Comparison of ENCODE assay signal across 1 worm cellular context in genomic region chrV:14324502-14325467, ce11.
TF ChIP-seq lines count a peak whose summit lies in the region.

Gene F47B8.4 (minus strand): TSS chrV:14324673.
Gene F47B8.18 (minus strand): TSS chrV:14325464.

TF ChIP-seq in whole organism, L4 larva, 104 proteins besides CTCF, POLR2A, EP300 and RAD21 (continued from another document):
- peak in 1 of 2 experiments; percentile 53 for TF ChIP-seq mdl-1 (tag; optimal IDR thresholded peaks at IDR 0.05; lab: Kevin White, UChicago)
- no peak for TF ChIP-seq egl-43 (GFP tag; IDR thresholded peaks at IDR 0.05; lab: Robert Waterston, UW)
- TF ChIP-seq dpl-1 (GFP tag; optimal IDR thresholded peaks at IDR 0.05; lab: Kevin White, UChicago), result no peak
- peak; percentile 32; the same call in 1 of the 2 replicates for TF ChIP-seq lim-7 (GFP tag; IDR thresholded peaks at IDR 0.05; lab: Robert Waterston, UW)
- peak; percentile 99 for TF ChIP-seq set-16 (GFP tag; IDR thresholded peaks at IDR 0.05; lab: Robert Waterston, UW)
- TF ChIP-seq pha-4 (GFP tag; IDR thresholded peaks at IDR 0.05; lab: Robert Waterston, UW), result peak; percentile 90; the same call in 1 of the 2 replicates
- no peak for TF ChIP-seq pha-4 (tag; optimal IDR thresholded peaks at IDR 0.05; lab: Kevin White, UChicago)
- TF ChIP-seq F26F4.8 (GFP tag; conservative IDR thresholded peaks at IDR 0.05; lab: Robert Waterston, UW), result 0 out of 2 replicates have a peak, but pooled peaks have one; percentile 3
- 0 out of 2 replicates have a peak, but pooled peaks have one; percentile 33 for TF ChIP-seq dmd-9 (GFP tag; IDR thresholded peaks at IDR 0.05; lab: Robert Waterston, UW)
- no peak for TF ChIP-seq attf-4 (tag; optimal IDR thresholded peaks at IDR 0.05; lab: Kevin White, UChicago)
- 0 out of 2 replicates have a peak, but pooled peaks have one; percentile 17 for TF ChIP-seq vab-7 (GFP tag; IDR thresholded peaks at IDR 0.05; lab: Robert Waterston, UW)
TF ChIP-seq in whole organism, L4 larva: peak in this region for 17.
